Worm (Caenorhabditis elegans) whole organism, mixed stage, embryonic: Measurements from ENCODE around the gene Y22D7AL.11.

ENCODE experiments used
- M03D4.4 ChIP-seq: sonication (generic microtip); optimal IDR thresholded peaks from 2 replicates; lab custom pipeline; 2017; ENCODE audit warnings: mild to moderate bottlenecking, missing genetic modification characterization, missing compliant biosample characterization
- bed-3 ChIP-seq: fragments of 200-800 bp; sonication (Bioruptor generic); optimal IDR thresholded peaks from 3 replicates; lab custom pipeline; 2018; ENCODE audit warnings: mild to moderate bottlenecking, missing genetic modification characterization, moderate library complexity, missing compliant biosample characterization
- blmp-1 ChIP-seq: fragments of 150-350 bp; optimal IDR thresholded peaks from 2 replicates; lab custom pipeline; 2014; ENCODE audit warnings: missing biosample characterization, missing genetic modification characterization
- ceh-39 ChIP-seq: fragments of 150-350 bp; optimal IDR thresholded peaks from 2 replicates; lab custom pipeline; 2014; ENCODE audit warnings: missing biosample characterization, missing genetic modification characterization
- ceh-43 ChIP-seq: fragments of 200-800 bp; sonication (Bioruptor generic); optimal IDR thresholded peaks from 2 replicates; lab custom pipeline; 2018; ENCODE audit warnings: mild to moderate bottlenecking, missing genetic modification characterization, moderate library complexity, missing compliant biosample characterization
- ceh-83 ChIP-seq: fragments of 200-800 bp; sonication (Bioruptor generic); optimal IDR thresholded peaks from 2 replicates; lab custom pipeline; 2018; ENCODE audit warnings: mild to moderate bottlenecking, missing genetic modification characterization, missing compliant biosample characterization
- ces-1 ChIP-seq: fragments of 150-350 bp; optimal IDR thresholded peaks from 2 replicates; lab custom pipeline; 2014; ENCODE audit warnings: missing biosample characterization, missing genetic modification reagents, missing genetic modification characterization
- cnd-1 ChIP-seq: fragments of 200-800 bp; sonication (Bioruptor generic); optimal IDR thresholded peaks from 2 replicates; lab custom pipeline; 2018; ENCODE audit warnings: mild to moderate bottlenecking, missing genetic modification characterization, missing compliant biosample characterization
- drap-1 ChIP-seq: fragments of 200-800 bp; sonication (Bioruptor generic); optimal IDR thresholded peaks from 3 replicates; lab custom pipeline; 2018; ENCODE audit warnings: mild to moderate bottlenecking, missing genetic modification characterization, missing compliant biosample characterization
- elt-1 ChIP-seq: sonication (generic microtip); optimal IDR thresholded peaks from 2 replicates; lab custom pipeline; 2017; ENCODE audit warnings: missing genetic modification characterization, mild to moderate bottlenecking, missing compliant biosample characterization, antibody characterized with exemption, moderate library complexity, borderline replicate concordance; ENCODE audit not compliant: insufficient read depth
- elt-3 ChIP-seq: fragments of 150-350 bp; optimal IDR thresholded peaks from 2 replicates; lab custom pipeline; 2014; ENCODE audit warnings: missing biosample characterization, missing genetic modification characterization
- flh-1 ChIP-seq: fragments of 200-800 bp; sonication (Bioruptor generic); optimal IDR thresholded peaks from 2 replicates; lab custom pipeline; 2018; ENCODE audit warnings: mild to moderate bottlenecking, missing genetic modification characterization, moderate library complexity, missing compliant biosample characterization
- ham-2 ChIP-seq: fragments of 200-800 bp; sonication (Bioruptor generic); optimal IDR thresholded peaks from 2 replicates; lab custom pipeline; 2018; ENCODE audit warnings: mild to moderate bottlenecking, missing genetic modification characterization, missing compliant biosample characterization
- hlh-1 ChIP-seq: fragments of 150-350 bp; optimal IDR thresholded peaks from 2 replicates; lab custom pipeline; 2014; ENCODE audit warnings: missing biosample characterization, missing genetic modification reagents, missing genetic modification characterization
- lin-13 ChIP-seq: fragments of 150-350 bp; optimal IDR thresholded peaks from 2 replicates; lab custom pipeline; 2014; ENCODE audit warnings: missing biosample characterization, missing genetic modification characterization
- lin-32 ChIP-seq: fragments of 200-800 bp; sonication (Bioruptor generic); optimal IDR thresholded peaks from 2 replicates; lab custom pipeline; 2018; ENCODE audit warnings: mild to moderate bottlenecking, missing genetic modification characterization, missing compliant biosample characterization
- lsy-2 ChIP-seq: fragments of 150-350 bp; optimal IDR thresholded peaks from 2 replicates; lab custom pipeline; 2014; ENCODE audit warnings: missing biosample characterization, missing genetic modification characterization
- mab-5 ChIP-seq: fragments of 150-350 bp; optimal IDR thresholded peaks from 2 replicates; lab custom pipeline; 2014; ENCODE audit warnings: missing biosample characterization, missing genetic modification characterization
- mls-2 ChIP-seq: sonication (generic microtip); optimal IDR thresholded peaks from 2 replicates; lab custom pipeline; 2016; ENCODE audit warnings: mild to moderate bottlenecking, missing genetic modification characterization, moderate library complexity, missing compliant biosample characterization
- nhr-12 ChIP-seq: fragments of 150-350 bp; optimal IDR thresholded peaks from 2 replicates; lab custom pipeline; 2014; ENCODE audit warnings: missing biosample characterization, missing genetic modification characterization
- nhr-2 ChIP-seq: fragments of 150-350 bp; optimal IDR thresholded peaks from 2 replicates; lab custom pipeline; 2014; ENCODE audit warnings: missing biosample characterization, missing genetic modification characterization
- nhr-237 ChIP-seq: fragments of 150-350 bp; optimal IDR thresholded peaks from 2 replicates; lab custom pipeline; 2014; ENCODE audit warnings: missing biosample characterization, missing genetic modification characterization
- nhr-28 ChIP-seq: fragments of 150-350 bp; optimal IDR thresholded peaks from 2 replicates; lab custom pipeline; 2014; ENCODE audit warnings: missing biosample characterization, missing genetic modification characterization
- nhr-76 ChIP-seq: sonication (generic microtip); optimal IDR thresholded peaks from 2 replicates; lab custom pipeline; 2017; ENCODE audit warnings: missing biosample characterization, missing genetic modification characterization
- pha-4 ChIP-seq: fragments of 150-350 bp; optimal IDR thresholded peaks from 2 replicates; lab custom pipeline; 2018; ENCODE audit warnings: missing biosample characterization, missing genetic modification reagents, missing genetic modification characterization
- sem-2 ChIP-seq: fragments of 200-800 bp; sonication (Bioruptor generic); optimal IDR thresholded peaks from 2 replicates; lab custom pipeline; 2018; ENCODE audit warnings: mild to moderate bottlenecking, missing genetic modification characterization, missing compliant biosample characterization
- snpc-4 ChIP-seq: fragments of 150-350 bp; optimal IDR thresholded peaks from 2 replicates; lab custom pipeline; 2014; ENCODE audit warnings: missing biosample characterization, missing genetic modification characterization
- sptf-1 ChIP-seq: sonication (generic microtip); optimal IDR thresholded peaks from 2 replicates; lab custom pipeline; 2017; ENCODE audit warnings: mild to moderate bottlenecking, missing genetic modification characterization, moderate library complexity, missing compliant biosample characterization
- tbx-8 ChIP-seq: fragments of 200-800 bp; sonication (Bioruptor generic); optimal IDR thresholded peaks from 2 replicates; lab custom pipeline; 2018; ENCODE audit warnings: mild to moderate bottlenecking, missing genetic modification characterization, moderate library complexity, missing compliant biosample characterization
- unc-120 ChIP-seq: sonication (generic microtip); optimal IDR thresholded peaks from 2 replicates; lab custom pipeline; 2017; ENCODE audit warnings: missing genetic modification characterization, missing compliant biosample characterization; ENCODE audit not compliant: poor library complexity, severe bottlenecking
- unc-39 ChIP-seq: fragments of 150-350 bp; optimal IDR thresholded peaks from 2 replicates; lab custom pipeline; 2014; ENCODE audit warnings: missing biosample characterization, missing genetic modification characterization
- unc-62 ChIP-seq: fragments of 150-350 bp; optimal IDR thresholded peaks from 2 replicates; lab custom pipeline; 2014; ENCODE audit warnings: missing biosample characterization, missing genetic modification reagents, missing genetic modification characterization
- zip-8 ChIP-seq: fragments of 150-350 bp; optimal IDR thresholded peaks from 2 replicates; lab custom pipeline; 2014; ENCODE audit warnings: missing biosample characterization, missing genetic modification characterization
- ztf-11 ChIP-seq: fragments of 150-350 bp; optimal IDR thresholded peaks from 2 replicates; lab custom pipeline; 2014; ENCODE audit warnings: missing biosample characterization, missing genetic modification characterization

Gene Y22D7AL.11

DNA sequence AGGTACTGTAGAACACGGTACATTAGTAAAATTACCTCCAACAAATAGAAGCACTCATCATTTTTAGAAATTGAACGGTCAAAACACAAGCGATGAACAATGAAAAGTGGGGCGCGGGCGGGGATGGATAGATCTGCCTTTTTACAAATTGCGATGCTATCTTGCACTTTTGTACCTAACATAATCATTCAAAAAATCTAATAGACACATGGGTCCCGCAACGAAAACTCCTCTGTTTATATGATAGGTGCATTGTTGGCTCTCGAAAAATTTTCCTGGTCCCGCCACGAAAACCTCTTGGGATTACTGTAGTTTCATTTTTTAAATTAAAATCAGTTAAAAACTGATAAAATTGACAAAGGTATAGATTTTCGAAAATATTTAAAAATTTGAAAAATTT, at the start of gene Y22D7AL.11:
Y22D7AL.11 (minus strand) TSS at position 101 of the 400 bp plus-strand sequence.
- TF ChIP-seq ceh-83 (GFP tag; lab: Kevin White, UChicago) (no peak), elt-1 (tag; lab: Kevin White, UChicago) (no peak), unc-62 (GFP tag; lab: Kevin White, UChicago) (no peak), lin-32 (GFP tag; lab: Kevin White, UChicago) (no peak), drap-1 (GFP tag; lab: Kevin White, UChicago) (no peak), nhr-237 (tag; lab: Kevin White, UChicago) (no peak), M03D4.4 (tag; lab: Kevin White, UChicago) (no peak), mls-2 (tag; lab: Kevin White, UChicago) (no peak)

- peak; percentile 10 for TF ChIP-seq unc-120 (tag; lab: Kevin White, UChicago)
- no peak for TF ChIP-seq nhr-76 (tag; lab: Kevin White, UChicago)
- peak; percentile 86 for TF ChIP-seq elt-3 (tag; lab: Kevin White, UChicago)
These were observed 48.1 kb upstream of the Y22D7AL.11 start for ce11 chrIII:1682262-1682661.

- TF ChIP-seq nhr-2, result no peak
- TF ChIP-seq blmp-1 (tag; lab: Kevin White, UChicago), result no peak
- no peak for TF ChIP-seq ces-1
- TF ChIP-seq lin-13 (tag; lab: Kevin White, UChicago), result no peak
- no peak for TF ChIP-seq lin-32 (GFP tag; lab: Kevin White, UChicago)
- no peak for TF ChIP-seq snpc-4 (tag; lab: Kevin White, UChicago)
- TF ChIP-seq nhr-237 (tag; lab: Kevin White, UChicago), result peak; percentile 74
- TF ChIP-seq unc-120 (tag; lab: Kevin White, UChicago), result peak; percentile 18
- TF ChIP-seq cnd-1 (tag; lab: Kevin White, UChicago), result peak; percentile 3
- TF ChIP-seq pha-4, result peak; percentile 13
- TF ChIP-seq sptf-1 (tag; lab: Kevin White, UChicago), result no peak
- peak; percentile 16 for TF ChIP-seq unc-62 (GFP tag; lab: Kevin White, UChicago)
- no peak for TF ChIP-seq sem-2 (GFP tag; lab: Kevin White, UChicago)
- no peak for TF ChIP-seq nhr-76 (tag; lab: Kevin White, UChicago)
- TF ChIP-seq nhr-28 (tag; lab: Kevin White, UChicago), result peak; percentile 8
- no peak for TF ChIP-seq bed-3 (GFP tag; lab: Kevin White, UChicago)
- TF ChIP-seq tbx-8, result no peak
- TF ChIP-seq zip-8 (tag; lab: Kevin White, UChicago), result no peak
- TF ChIP-seq M03D4.4 (tag; lab: Kevin White, UChicago), result no peak
- TF ChIP-seq ztf-11 (tag; lab: Kevin White, UChicago), result no peak
- no peak for TF ChIP-seq nhr-12 (tag; lab: Kevin White, UChicago)
- TF ChIP-seq ham-2, result no peak
- no peak for TF ChIP-seq flh-1 (GFP tag; lab: Kevin White, UChicago)
- no peak for TF ChIP-seq unc-39 (tag; lab: Kevin White, UChicago)
- no peak for TF ChIP-seq ceh-83 (GFP tag; lab: Kevin White, UChicago)
- peak; percentile 90 for TF ChIP-seq elt-3 (tag; lab: Kevin White, UChicago)
- peak; percentile 79 for TF ChIP-seq mab-5 (tag; lab: Kevin White, UChicago)
- TF ChIP-seq hlh-1 (tag; lab: Kevin White, UChicago), result peak; percentile 10
- TF ChIP-seq mls-2 (tag; lab: Kevin White, UChicago), result no peak
- TF ChIP-seq ceh-39 (tag; lab: Kevin White, UChicago), result no peak
- TF ChIP-seq ceh-43, result no peak
- TF ChIP-seq drap-1 (GFP tag; lab: Kevin White, UChicago), result peak; percentile 36
- no peak for TF ChIP-seq lsy-2
- TF ChIP-seq, all 35 proteins: peak for 10
These were observed 46.8 kb upstream of the Y22D7AL.11 start for ce11 chrIII:1680996-1681395.

- no peak for TF ChIP-seq ceh-43
- TF ChIP-seq lsy-2, result no peak
- TF ChIP-seq ham-2, result no peak
- no peak for TF ChIP-seq nhr-28 (tag; lab: Kevin White, UChicago)
- no peak for TF ChIP-seq mls-2 (tag; lab: Kevin White, UChicago)
- TF ChIP-seq cnd-1 (tag; lab: Kevin White, UChicago), result no peak
- TF ChIP-seq nhr-76 (tag; lab: Kevin White, UChicago), result no peak
- TF ChIP-seq sem-2 (GFP tag; lab: Kevin White, UChicago), result no peak
These were observed 46.2 kb upstream of the Y22D7AL.11 start for ce11 chrIII:1680393-1680792.
